Fruit fly (Drosophila melanogaster) whole organism, embryonic: ENCODE results near the gene CG6785.

Experiments
- Bgb ChIP-seq: fragments of 200-800 bp; sonication (Bioruptor generic); IDR thresholded peaks from 2 replicates; pipeline ENCODE4 v1.3.6; 2022; ENCODE audit warnings: missing biosample characterization, missing genetic modification characterization; ENCODE audit not compliant: partially characterized antibody
- CG10209 ChIP-seq: fragments of 200-800 bp; sonication (Bioruptor generic); optimal IDR thresholded peaks from 3 replicates; lab custom pipeline; 2017; ENCODE audit warnings: missing biosample characterization, mild to moderate bottlenecking, missing genetic modification characterization, missing genetic modification reagents
- CG11093 ChIP-seq: fragments of 200-800 bp; sonication (Bioruptor generic); IDR thresholded peaks from 3 replicates; pipeline ENCODE4 v1.3.6; 2022; ENCODE audit warnings: missing biosample characterization, missing genetic modification characterization
- CG12155 ChIP-seq: fragments of 200-800 bp; sonication (Bioruptor generic); optimal IDR thresholded peaks from 3 replicates; lab custom pipeline; 2016; ENCODE audit warnings: missing biosample characterization, missing genetic modification characterization
- CG12299 ChIP-seq: fragments of 200-800 bp; sonication (Bioruptor generic); optimal IDR thresholded peaks from 2 replicates; lab custom pipeline; 2018; ENCODE audit warnings: missing biosample characterization, mild to moderate bottlenecking, missing genetic modification characterization
- CG13287 ChIP-seq: fragments of 200-800 bp; sonication (Bioruptor generic); IDR thresholded peaks from 2 replicates; pipeline ENCODE4 v1.3.6; 2022; ENCODE audit warnings: missing biosample characterization, missing genetic modification characterization; ENCODE audit not compliant: partially characterized antibody
- CG14050 ChIP-seq: fragments of 200-800 bp; sonication (Bioruptor generic); IDR thresholded peaks from 3 replicates; pipeline ENCODE4 v1.3.6; 2022; ENCODE audit warnings: missing biosample characterization, missing genetic modification characterization
- CG15269 ChIP-seq: fragments of 200-800 bp; sonication (Bioruptor generic); optimal IDR thresholded peaks from 2 replicates; lab custom pipeline; 2018; ENCODE audit warnings: missing biosample characterization, mild to moderate bottlenecking, missing genetic modification characterization, moderate library complexity
- CG15601 ChIP-seq: fragments of 200-800 bp; sonication (Bioruptor generic); optimal IDR thresholded peaks from 3 replicates; lab custom pipeline; 2019; ENCODE audit warnings: missing biosample characterization, mild to moderate bottlenecking, missing genetic modification characterization, moderate library complexity
- CG1603 ChIP-seq: fragments of 200-800 bp; sonication (Bioruptor generic); optimal IDR thresholded peaks from 2 replicates; lab custom pipeline; 2019; ENCODE audit warnings: missing biosample characterization, mild to moderate bottlenecking, missing genetic modification characterization, moderate library complexity
- CG16815 ChIP-seq: fragments of 200-800 bp; sonication (Bioruptor generic); optimal IDR thresholded peaks from 3 replicates; lab custom pipeline; 2017; ENCODE audit warnings: missing biosample characterization, mild to moderate bottlenecking, missing genetic modification characterization
- CG16863 ChIP-seq: fragments of 200-800 bp; sonication (Bioruptor generic); optimal IDR thresholded peaks from 3 replicates; lab custom pipeline; 2016; ENCODE audit warnings: missing biosample characterization, missing genetic modification characterization
- CG17328 ChIP-seq: fragments of 200-800 bp; sonication (Bioruptor generic); IDR thresholded peaks from 2 replicates; pipeline ENCODE4 v1.3.6; 2022; ENCODE audit warnings: missing biosample characterization, missing genetic modification characterization
- CG18599 ChIP-seq: fragments of 200-800 bp; sonication (Bioruptor generic); optimal IDR thresholded peaks from 3 replicates; lab custom pipeline; 2017; ENCODE audit warnings: missing biosample characterization, missing genetic modification characterization, mild to moderate bottlenecking, moderate library complexity, missing genetic modification reagents
- CG30020 ChIP-seq: fragments of 200-800 bp; optimal IDR thresholded peaks from 2 replicates; lab custom pipeline; 2019; ENCODE audit warnings: missing biosample characterization, mild to moderate bottlenecking, missing genetic modification characterization, moderate library complexity
- CG33213 ChIP-seq: fragments of 200-800 bp; sonication (Bioruptor generic); optimal IDR thresholded peaks from 3 replicates; lab custom pipeline; 2016; ENCODE audit warnings: missing biosample characterization, missing genetic modification characterization
- CG33557 ChIP-seq: fragments of 200-800 bp; sonication (Bioruptor generic); optimal IDR thresholded peaks from 2 replicates; lab custom pipeline; 2019; ENCODE audit warnings: missing biosample characterization, mild to moderate bottlenecking, missing genetic modification characterization, moderate library complexity
- CG3847 ChIP-seq: fragments of 200-800 bp; sonication (Bioruptor generic); IDR thresholded peaks from 2 replicates; pipeline ENCODE4 v1.3.6; 2022; ENCODE audit warnings: missing biosample characterization, missing genetic modification characterization
- CG4360 ChIP-seq: fragments of 200-800 bp; sonication (Bioruptor generic); IDR thresholded peaks from 2 replicates; pipeline ENCODE4 v1.3.6; 2022; ENCODE audit warnings: missing biosample characterization, missing genetic modification characterization
- CG6683 ChIP-seq: fragments of 200-800 bp; sonication (Bioruptor generic); optimal IDR thresholded peaks from 2 replicates; lab custom pipeline; 2017; ENCODE audit warnings: missing biosample characterization, mild to moderate bottlenecking, missing genetic modification characterization, missing genetic modification reagents
- CG7271 ChIP-seq: fragments of 200-800 bp; sonication (Bioruptor generic); optimal IDR thresholded peaks from 2 replicates; lab custom pipeline; 2018; ENCODE audit warnings: missing biosample characterization, mild to moderate bottlenecking, missing genetic modification characterization, moderate library complexity
- CG7745 ChIP-seq: fragments of 200-800 bp; sonication (Bioruptor generic); optimal IDR thresholded peaks from 2 replicates; lab custom pipeline; 2018; ENCODE audit warnings: missing biosample characterization, mild to moderate bottlenecking, missing genetic modification characterization, moderate library complexity
- CG7839 ChIP-seq: fragments of 200-800 bp; sonication (Bioruptor generic); optimal IDR thresholded peaks from 3 replicates; lab custom pipeline; 2018; ENCODE audit warnings: missing biosample characterization, mild to moderate bottlenecking, missing genetic modification characterization, moderate library complexity
- CG8290 ChIP-seq, 3 experiments: fragments of 200-800 bp; sonication (Bioruptor generic); optimal IDR thresholded peaks; 2 replicates each; lab custom pipeline; 2016 to 2019; ENCODE audit warnings: missing biosample characterization in 3 of 3, missing genetic modification characterization in 3 of 3, mild to moderate bottlenecking in 2 of 3, moderate library complexity in 1 of 3
- Hand ChIP-seq: fragments of 200-800 bp; sonication (Bioruptor generic); optimal IDR thresholded peaks from 2 replicates; lab custom pipeline; 2017; ENCODE audit warnings: mild to moderate bottlenecking, missing biosample characterization, missing genetic modification reagents, missing genetic modification characterization
- Lim3 ChIP-seq: fragments of 200-800 bp; sonication (Bioruptor generic); IDR thresholded peaks from 2 replicates; pipeline ENCODE4 v1.3.6; 2022; ENCODE audit warnings: missing biosample characterization, missing genetic modification characterization
- Myb ChIP-seq: fragments of 200-800 bp; sonication (Bioruptor generic); optimal IDR thresholded peaks from 2 replicates; lab custom pipeline; 2016; ENCODE audit warnings: missing biosample characterization, missing genetic modification characterization
- NC2β ChIP-seq: fragments of 200-800 bp; sonication (Bioruptor generic); optimal IDR thresholded peaks from 2 replicates; lab custom pipeline; 2016; ENCODE audit warnings: missing biosample characterization, missing genetic modification characterization
- Nf-YB ChIP-seq: fragments of 200-800 bp; sonication (Bioruptor generic); optimal IDR thresholded peaks from 3 replicates; lab custom pipeline; 2019; ENCODE audit warnings: missing biosample characterization, mild to moderate bottlenecking, missing genetic modification characterization, moderate library complexity
- Optix ChIP-seq: fragments of 200-800 bp; sonication (Bioruptor generic); IDR thresholded peaks from 3 replicates; pipeline ENCODE4 v1.3.6; 2022; ENCODE audit warnings: missing biosample characterization, missing genetic modification characterization
- Sox100B ChIP-seq: fragments of 200-800 bp; sonication (Bioruptor generic); optimal IDR thresholded peaks from 3 replicates; lab custom pipeline; 2018; ENCODE audit warnings: missing biosample characterization, mild to moderate bottlenecking, missing genetic modification characterization
- Tbp ChIP-seq: fragments of >200 bp; optimal IDR thresholded peaks from 2 replicates; lab custom pipeline; 2018; ENCODE audit warnings: missing biosample characterization, missing genetic modification characterization
- ara ChIP-seq: fragments of 200-800 bp; sonication (Bioruptor generic); IDR thresholded peaks from 2 replicates; pipeline ENCODE4 v1.3.6; 2022; ENCODE audit warnings: missing biosample characterization, missing genetic modification characterization
- ci ChIP-seq: fragments of 200-800 bp; sonication (Bioruptor generic); IDR thresholded peaks from 3 replicates; pipeline ENCODE4 v1.3.6; 2022; ENCODE audit warnings: missing biosample characterization, missing genetic modification characterization
- dpn ChIP-seq, 2 experiments: fragments of 200-800 bp; sonication (Bioruptor generic); optimal IDR thresholded peaks; 3 replicates each; lab custom pipeline; 2016; ENCODE audit warnings: missing biosample characterization in 2 of 2, missing genetic modification characterization in 2 of 2
- fd96Cb ChIP-seq: fragments of 200-800 bp; sonication (Bioruptor generic); optimal IDR thresholded peaks from 2 replicates; lab custom pipeline; 2018; ENCODE audit warnings: missing biosample characterization, mild to moderate bottlenecking, missing genetic modification characterization, moderate library complexity
- her ChIP-seq: fragments of 200-800 bp; sonication (Bioruptor generic); optimal IDR thresholded peaks from 2 replicates; lab custom pipeline; 2016; ENCODE audit warnings: missing biosample characterization, missing genetic modification characterization
- jumu ChIP-seq: fragments of 200-800 bp; sonication (Bioruptor generic); optimal IDR thresholded peaks from 3 replicates; lab custom pipeline; 2016; ENCODE audit warnings: missing biosample characterization, missing genetic modification characterization
- lola ChIP-seq, 3 experiments: fragments of >200 bp in 2 of 3; fragments of 200-800 bp in 1 of 3; sonication (Bioruptor generic) in 1 of 3; optimal IDR thresholded peaks; 2 replicates each; lab custom pipeline; 2017 to 2019; ENCODE audit warnings: missing biosample characterization in 3 of 3, missing genetic modification characterization in 3 of 3, mild to moderate bottlenecking in 1 of 3, moderate library complexity in 1 of 3
- nerfin-1 ChIP-seq: fragments of 200-800 bp; sonication (Bioruptor generic); optimal IDR thresholded peaks from 3 replicates; lab custom pipeline; 2019; ENCODE audit warnings: missing biosample characterization, mild to moderate bottlenecking, missing genetic modification characterization, moderate library complexity
- phol ChIP-seq: fragments of 200-800 bp; sonication (Bioruptor generic); optimal IDR thresholded peaks from 3 replicates; lab custom pipeline; 2018; ENCODE audit warnings: missing biosample characterization, mild to moderate bottlenecking, missing genetic modification characterization, moderate library complexity
- salm ChIP-seq: fragments of 200-800 bp; sonication (Bioruptor generic); optimal IDR thresholded peaks from 2 replicates; lab custom pipeline; 2018; ENCODE audit warnings: missing biosample characterization, mild to moderate bottlenecking, missing genetic modification characterization
- sd ChIP-seq: fragments of 200-800 bp; sonication (Bioruptor generic); optimal IDR thresholded peaks from 3 replicates; lab custom pipeline; 2018; ENCODE audit warnings: missing biosample characterization, mild to moderate bottlenecking, missing genetic modification characterization, moderate library complexity
- slp2 ChIP-seq: fragments of 200-800 bp; sonication (Bioruptor generic); optimal IDR thresholded peaks from 2 replicates; lab custom pipeline; 2016; ENCODE audit warnings: missing biosample characterization, missing genetic modification characterization
- stc ChIP-seq: fragments of 200-800 bp; sonication (Bioruptor generic); IDR thresholded peaks from 2 replicates; pipeline ENCODE4 v1.3.6; 2022; ENCODE audit warnings: missing biosample characterization, missing genetic modification characterization
- sug ChIP-seq: fragments of 200-800 bp; optimal IDR thresholded peaks from 2 replicates; lab custom pipeline; 2019; ENCODE audit warnings: missing biosample characterization, mild to moderate bottlenecking, missing genetic modification characterization, moderate library complexity
- ttk ChIP-seq: fragments of 200-800 bp; sonication (Bioruptor generic); IDR thresholded peaks from 2 replicates; pipeline ENCODE4 v2.1.2; 2022; ENCODE audit warnings: missing biosample characterization, missing genetic modification characterization

The CG6785 gene

dm6 chr2L:12006397-12007330, 38.3 kb downstream of the CG6785 start (continued):
- TF ChIP-seq CG13287 (no peak), CG11093 (GFP tag; lab: Robert Waterston, UW) (peak; percentile 86), CG8290 (GFP tag; optimal IDR thresholded peaks at IDR 0.05; lab: Kevin White, UChicago) (peak; percentile 94), CG8290 (tag; optimal IDR thresholded peaks at IDR 0.05; lab: Kevin White, UChicago) (peak in 1 of 2 experiments; percentile 64), NC2β (GFP tag; lab: Kevin White, UChicago) (peak; percentile 13), fd96Cb (tag; lab: Kevin White, UChicago) (peak; percentile 96), Hand (GFP tag; lab: Kevin White, UChicago) (peak; percentile 94), sug (tag; lab: Kevin White, UChicago) (peak; percentile 92), CG7271 (peak; percentile 81), CG1603 (tag; lab: Kevin White, UChicago) (peak; percentile 58), CG7839 (peak; percentile 98), sd (tag; lab: Kevin White, UChicago) (peak; percentile 56), ci (no peak), CG12299 (tag; lab: Kevin White, UChicago) (peak; percentile 89), CG15601 (peak; percentile 93), Tbp (GFP tag; lab: Kevin White, UChicago) (no peak), ttk (GFP tag; lab: Robert Waterston, UW) (no peak), Bgb (no peak), salm (tag; lab: Kevin White, UChicago) (peak; percentile 89), phol (tag; lab: Kevin White, UChicago) (peak; percentile 97), CG30020 (peak; percentile 84), CG12155 (GFP tag; lab: Kevin White, UChicago) (peak; percentile 90), Myb (GFP tag; lab: Kevin White, UChicago) (peak; percentile 37), Optix (GFP tag; lab: Robert Waterston, UW) (no peak), jumu (GFP tag; lab: Kevin White, UChicago) (peak; percentile 51), dpn (GFP tag; optimal IDR thresholded peaks at IDR 0.05; lab: Kevin White, UChicago) (peak; percentile 71 to 92), CG14050 (no peak), CG4360 (GFP tag; lab: Robert Waterston, UW) (no peak), CG18599 (GFP tag; lab: Kevin White, UChicago) (peak; percentile 96), CG10209 (GFP tag; lab: Kevin White, UChicago) (peak; percentile 97), slp2 (GFP tag; lab: Kevin White, UChicago) (peak; percentile 70), CG33557 (GFP tag; lab: Kevin White, UChicago) (peak; percentile 95), Nf-YB (GFP tag; lab: Kevin White, UChicago) (peak; percentile 88), CG7745 (tag; lab: Kevin White, UChicago) (no peak), CG3847 (GFP tag; lab: Robert Waterston, UW) (no peak), Sox100B (peak; percentile 99), nerfin-1 (tag; lab: Kevin White, UChicago) (peak; percentile 92), CG16863 (peak; percentile 71), CG6683 (GFP tag; lab: Kevin White, UChicago) (peak; percentile 90), CG33213 (GFP tag; lab: Kevin White, UChicago) (peak; percentile 24), CG16815 (GFP tag; lab: Kevin White, UChicago) (peak; percentile 94), lola (GFP tag; optimal IDR thresholded peaks at IDR 0.05; lab: Kevin White, UChicago) (peak in 1 of 3 experiments; percentile 98), her (GFP tag; lab: Kevin White, UChicago) (peak; percentile 30), Lim3 (GFP tag; lab: Robert Waterston, UW) (no peak), stc (GFP tag; lab: Robert Waterston, UW) (no peak), CG17328 (GFP tag; lab: Robert Waterston, UW) (no peak), CG15269 (tag; lab: Kevin White, UChicago) (peak; percentile 96), ara (GFP tag; lab: Robert Waterston, UW) (no peak)
